Fruit fly (Drosophila melanogaster): ENCODE data around the gene jigr1.
A peak's percentile ranks its signal among the peaks of the same experiment; 100 is the strongest.

The jigr1 gene

DNA sequence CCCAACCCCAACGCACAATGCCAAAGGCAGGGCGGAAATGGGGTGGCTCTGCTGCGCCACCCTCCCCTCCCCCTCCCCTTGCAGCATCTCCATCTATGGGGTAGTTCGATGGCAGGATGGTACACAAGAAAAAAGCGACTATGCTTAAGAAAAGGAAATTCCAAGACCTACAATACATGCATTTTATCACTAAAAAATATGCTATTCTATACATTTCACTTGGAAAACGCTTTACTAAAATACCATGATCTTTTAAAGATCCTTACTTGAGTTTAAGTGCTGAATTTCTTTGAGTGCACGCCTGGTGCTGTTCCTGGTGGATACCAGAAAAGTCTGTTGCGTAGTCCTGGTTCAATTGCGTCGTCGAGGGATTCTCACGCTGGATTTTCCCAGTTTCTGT, 6.6 kb upstream of the jigr1 start (continued):
- TF ChIP-seq CG6654 (GFP tag; optimal IDR thresholded peaks at IDR 0.05) (peak; percentile 20), gsb (GFP tag; IDR thresholded peaks at IDR 0.05) (peak; percentile 49; the same call in 1 of the 2 replicates), CkIIα-i1 (GFP tag; IDR thresholded peaks at IDR 0.05) (no peak), CG16815 (GFP tag; optimal IDR thresholded peaks at IDR 0.05) (peak; percentile 33), Adf1 (GFP tag; IDR thresholded peaks at IDR 0.05) (peak; percentile 31; the same call in 1 of the 2 replicates), CG31388 (GFP tag; optimal IDR thresholded peaks at IDR 0.05) (no peak), gcm2 (GFP tag; optimal IDR thresholded peaks at IDR 0.05) (peak; percentile 19), Dll (GFP tag; IDR thresholded peaks at IDR 0.05; ENCODE audit: partially characterized antibody) (no peak), Bdp1 (GFP tag; optimal IDR thresholded peaks at IDR 0.05) (peak; percentile 11), Nf-YC (tag; optimal IDR thresholded peaks at IDR 0.05) (peak; percentile 35), tup (GFP tag; optimal IDR thresholded peaks at IDR 0.05) (peak; percentile 21), dati (GFP tag; IDR thresholded peaks at IDR 0.05) (no peak), CG7271 (tag; optimal IDR thresholded peaks at IDR 0.05) (no peak), CG31441 (GFP tag; IDR thresholded peaks at IDR 0.05) (peak; percentile 50; the same call in 1 of the 2 replicates), Mrtf (GFP tag; IDR thresholded peaks at IDR 0.05) (peak; percentile 56; the same call in 1 of the 3 replicates), CG18011 (GFP tag; optimal IDR thresholded peaks at IDR 0.05) (no peak), dysf (GFP tag; IDR thresholded peaks at IDR 0.05) (peak; percentile 81), crol (GFP tag; IDR thresholded peaks at IDR 0.05) (peak; percentile 80), CG8765 (GFP tag; IDR thresholded peaks at IDR 0.05) (peak; percentile 50; the same call in 1 of the 2 replicates), mam (GFP tag; optimal IDR thresholded peaks at IDR 0.05) (peak; percentile 75), NC2β (GFP tag; optimal IDR thresholded peaks at IDR 0.05) (peak; percentile 20), CG33213 (GFP tag; optimal IDR thresholded peaks at IDR 0.05) (peak; percentile 18), CG3163 (GFP tag; optimal IDR thresholded peaks at IDR 0.05) (no peak), Fer2 (tag; optimal IDR thresholded peaks at IDR 0.05) (peak; percentile 37), nmo (GFP tag; optimal IDR thresholded peaks at IDR 0.05) (peak; percentile 58), repo (GFP tag; optimal IDR thresholded peaks at IDR 0.05) (peak; percentile 53), eve (GFP tag; optimal IDR thresholded peaks at IDR 0.05) (no peak), CG2116 (GFP tag; optimal IDR thresholded peaks at IDR 0.05) (no peak), CG16813 (GFP tag; IDR thresholded peaks at IDR 0.05; ENCODE audit: partially characterized antibody) (no peak), hth (optimal IDR thresholded peaks at IDR 0.05) (no peak), CG6175 (GFP tag; IDR thresholded peaks at IDR 0.05) (peak; percentile 60; the same call in 1 of the 3 replicates), Med (GFP tag) (peak; percentile 95), Poxn (GFP tag; IDR thresholded peaks at IDR 0.05) (peak; percentile 54; the same call in 1 of the 2 replicates), croc (GFP tag; conservative IDR thresholded peaks at IDR 0.05) (peak; percentile 56), slou (GFP tag; optimal IDR thresholded peaks at IDR 0.05) (peak; percentile 17), grn (GFP tag; optimal IDR thresholded peaks at IDR 0.05) (no peak), CG6689 (GFP tag; IDR thresholded peaks at IDR 0.05) (peak; percentile 76), CG10565 (GFP tag; optimal IDR thresholded peaks at IDR 0.05) (no peak), B-H2 (GFP tag; optimal IDR thresholded peaks at IDR 0.05) (peak; percentile 15), CG31224 (GFP tag; IDR thresholded peaks at IDR 0.05) (no peak), Hr3 (GFP tag; optimal IDR thresholded peaks at IDR 0.05) (peak; percentile 43), CG11247 (GFP tag; IDR thresholded peaks at IDR 0.05) (peak; percentile 49; the same call in 1 of the 2 replicates), ttk (GFP tag; IDR thresholded peaks at IDR 0.05) (peak; percentile 76), CG18764 (GFP tag; optimal IDR thresholded peaks at IDR 0.05) (peak; percentile 40), CG15479 (GFP tag; optimal IDR thresholded peaks at IDR 0.05) (no peak), CG7556 (GFP tag; optimal IDR thresholded peaks at IDR 0.05) (peak; percentile 74), fd96Cb (tag; optimal IDR thresholded peaks at IDR 0.05) (peak; percentile 65), CG17568 (GFP tag; optimal IDR thresholded peaks at IDR 0.05) (peak; percentile 41), Ssrp (tag; optimal IDR thresholded peaks at IDR 0.05) (peak; percentile 57), Myb (GFP tag; optimal IDR thresholded peaks at IDR 0.05) (peak; percentile 46), az2 (GFP tag; optimal IDR thresholded peaks at IDR 0.05) (peak; percentile 43), dimm (GFP tag; IDR thresholded peaks at IDR 0.05) (peak; percentile 49; the same call in 1 of the 2 replicates)
